Fruit fly (Drosophila melanogaster) whole organism, embryonic: ENCODE results near the gene HP5.

Source experiments
- Ada2b ChIP-seq: fragments of 200-800 bp; sonication (Bioruptor generic); IDR thresholded peaks from 2 replicates; pipeline ENCODE4 v1.3.6; 2022; ENCODE audit warnings: missing biosample characterization, missing genetic modification characterization
- Adf1 ChIP-seq: fragments of 200-800 bp; sonication (Bioruptor generic); IDR thresholded peaks from 2 replicates; pipeline ENCODE4 v1.3.6; 2022; ENCODE audit warnings: missing biosample characterization, missing genetic modification characterization
- Atf6 ChIP-seq: fragments of 200-800 bp; sonication (Bioruptor generic); IDR thresholded peaks from 2 replicates; pipeline ENCODE4 v1.3.6; 2022; ENCODE audit warnings: missing biosample characterization, missing genetic modification characterization
- CG10147 ChIP-seq: fragments of 200-800 bp; sonication (Bioruptor generic); optimal IDR thresholded peaks from 2 replicates; lab custom pipeline; 2019; ENCODE audit warnings: missing biosample characterization, mild to moderate bottlenecking, missing genetic modification characterization, moderate library complexity
- CG10274 ChIP-seq: fragments of 200-800 bp; sonication (Bioruptor generic); optimal IDR thresholded peaks from 3 replicates; lab custom pipeline; 2017; ENCODE audit warnings: missing biosample characterization, mild to moderate bottlenecking, missing genetic modification characterization
- CG12769 ChIP-seq: fragments of 200-800 bp; sonication (Bioruptor generic); optimal IDR thresholded peaks from 2 replicates; lab custom pipeline; 2019; ENCODE audit warnings: missing biosample characterization, mild to moderate bottlenecking, missing genetic modification characterization, moderate library complexity
- CG13296 ChIP-seq: fragments of 200-800 bp; sonication (Bioruptor generic); optimal IDR thresholded peaks from 3 replicates; lab custom pipeline; 2018; ENCODE audit warnings: missing biosample characterization, mild to moderate bottlenecking, missing genetic modification characterization
- CG14667 ChIP-seq: fragments of 200-800 bp; sonication (Bioruptor generic); IDR thresholded peaks from 2 replicates; pipeline ENCODE4 v1.3.6; 2022; ENCODE audit warnings: missing biosample characterization, missing genetic modification characterization
- CG15479 ChIP-seq: fragments of 200-800 bp; sonication (Bioruptor generic); optimal IDR thresholded peaks from 3 replicates; lab custom pipeline; 2019; ENCODE audit warnings: missing biosample characterization, mild to moderate bottlenecking, missing genetic modification characterization, moderate library complexity
- CG16863 ChIP-seq: fragments of 200-800 bp; sonication (Bioruptor generic); optimal IDR thresholded peaks from 3 replicates; lab custom pipeline; 2016; ENCODE audit warnings: missing biosample characterization, missing genetic modification characterization
- CG17186 ChIP-seq: fragments of 200-800 bp; sonication (Bioruptor generic); optimal IDR thresholded peaks from 3 replicates; lab custom pipeline; 2017; ENCODE audit warnings: missing biosample characterization, missing genetic modification reagents, missing genetic modification characterization
- CG18476 ChIP-seq: fragments of 200-800 bp; sonication (Bioruptor generic); optimal IDR thresholded peaks from 2 replicates; lab custom pipeline; 2016; ENCODE audit warnings: missing biosample characterization, mild to moderate bottlenecking, missing genetic modification characterization
- CG30020 ChIP-seq: fragments of 200-800 bp; optimal IDR thresholded peaks from 2 replicates; lab custom pipeline; 2019; ENCODE audit warnings: missing biosample characterization, mild to moderate bottlenecking, missing genetic modification characterization, moderate library complexity
- CG30431 ChIP-seq: fragments of 200-800 bp; sonication (Bioruptor generic); optimal IDR thresholded peaks from 2 replicates; lab custom pipeline; 2017; ENCODE audit warnings: missing biosample characterization, missing genetic modification characterization
- CG3163 ChIP-seq: fragments of 200-800 bp; sonication (Bioruptor generic); optimal IDR thresholded peaks from 3 replicates; lab custom pipeline; 2016; ENCODE audit warnings: missing biosample characterization, missing genetic modification characterization
- CG32532 ChIP-seq: fragments of 200-800 bp; sonication (Bioruptor generic); IDR thresholded peaks from 2 replicates; pipeline ENCODE4 v1.3.6; 2022; ENCODE audit warnings: missing biosample characterization, missing genetic modification characterization
- CG3407 ChIP-seq: fragments of 200-800 bp; sonication (Bioruptor generic); optimal IDR thresholded peaks from 2 replicates; lab custom pipeline; 2018; ENCODE audit warnings: missing biosample characterization, mild to moderate bottlenecking, missing genetic modification characterization
- CG43689 ChIP-seq: fragments of 200-800 bp; sonication (Bioruptor generic); IDR thresholded peaks from 2 replicates; pipeline ENCODE4 v1.3.6; 2022; ENCODE audit warnings: missing biosample characterization, missing genetic modification characterization
- CG6683 ChIP-seq: fragments of 200-800 bp; sonication (Bioruptor generic); optimal IDR thresholded peaks from 2 replicates; lab custom pipeline; 2017; ENCODE audit warnings: missing biosample characterization, mild to moderate bottlenecking, missing genetic modification characterization, missing genetic modification reagents
- CG7928 ChIP-seq: fragments of 200-800 bp; sonication (Bioruptor generic); optimal IDR thresholded peaks from 2 replicates; lab custom pipeline; 2017; ENCODE audit warnings: missing biosample characterization, mild to moderate bottlenecking, missing genetic modification characterization
- CG8944 ChIP-seq: fragments of 200-800 bp; sonication (Bioruptor generic); optimal IDR thresholded peaks from 3 replicates; lab custom pipeline; 2016; ENCODE audit warnings: missing biosample characterization, missing genetic modification characterization
- CG9215 ChIP-seq: fragments of 200-800 bp; sonication (Bioruptor generic); IDR thresholded peaks from 2 replicates; pipeline ENCODE4 v1.3.6; 2022; ENCODE audit warnings: missing biosample characterization, missing genetic modification characterization
- CrebB ChIP-seq: fragments of 200-800 bp; sonication (Bioruptor generic); optimal IDR thresholded peaks from 3 replicates; lab custom pipeline; 2018; ENCODE audit warnings: missing biosample characterization, mild to moderate bottlenecking, missing genetic modification characterization
- Dbx ChIP-seq: fragments of 200-800 bp; sonication (Bioruptor generic); IDR thresholded peaks from 3 replicates; pipeline ENCODE4 v1.3.6; 2022; ENCODE audit warnings: missing biosample characterization, missing genetic modification characterization
- Elba2 ChIP-seq: fragments of 200-800 bp; sonication (Bioruptor generic); optimal IDR thresholded peaks from 3 replicates; lab custom pipeline; 2016; ENCODE audit warnings: missing biosample characterization, missing genetic modification characterization
- Max ChIP-seq: fragments of 200-800 bp; sonication (Bioruptor generic); optimal IDR thresholded peaks from 2 replicates; lab custom pipeline; 2016; ENCODE audit warnings: missing biosample characterization, mild to moderate bottlenecking, missing genetic modification characterization
- Med ChIP-seq: fragments of 200-800 bp; sonication (Bioruptor generic); peaks from one replicate; lab custom pipeline; 2016; ENCODE audit warnings: missing biosample characterization, missing genetic modification characterization, mild to moderate bottlenecking, inconsistent platforms, moderate library complexity
- NFAT ChIP-seq: fragments of 200-800 bp; sonication (Bioruptor generic); IDR thresholded peaks from 2 replicates; pipeline ENCODE4 v1.3.6; 2022; ENCODE audit warnings: missing biosample characterization, missing genetic modification characterization
- Pdp1 ChIP-seq, 2 experiments: fragments of 200-800 bp; sonication (Bioruptor generic); optimal IDR thresholded peaks; 3 replicates each; lab custom pipeline; 2016; ENCODE audit warnings: missing biosample characterization in 2 of 2, missing genetic modification characterization in 2 of 2, mild to moderate bottlenecking in 1 of 2, moderate library complexity in 1 of 2
- Ssrp ChIP-seq: fragments of 200-800 bp; sonication (Bioruptor generic); optimal IDR thresholded peaks from 2 replicates; lab custom pipeline; 2018; ENCODE audit warnings: missing biosample characterization, mild to moderate bottlenecking, missing genetic modification characterization, moderate library complexity
- az2 ChIP-seq: fragments of 200-800 bp; sonication (Bioruptor generic); optimal IDR thresholded peaks from 3 replicates; lab custom pipeline; 2016; ENCODE audit warnings: missing biosample characterization, missing genetic modification characterization
- bbx ChIP-seq: fragments of 200-800 bp; sonication (Bioruptor generic); IDR thresholded peaks from 2 replicates; pipeline ENCODE4 v1.3.6; 2022; ENCODE audit warnings: missing biosample characterization, missing genetic modification characterization; ENCODE audit not compliant: partially characterized antibody
- chinmo ChIP-seq: fragments of 200-800 bp; sonication (Bioruptor generic); IDR thresholded peaks from 4 replicates; pipeline ENCODE4 v1.3.6; 2022; ENCODE audit warnings: missing biosample characterization, missing genetic modification characterization; ENCODE audit not compliant: partially characterized antibody
- crol ChIP-seq: fragments of 200-800 bp; sonication (Bioruptor generic); IDR thresholded peaks from 2 replicates; pipeline ENCODE4 v1.3.6; 2022; ENCODE audit warnings: missing biosample characterization, missing genetic modification characterization
- exex ChIP-seq: fragments of 200-800 bp; sonication (Bioruptor generic); optimal IDR thresholded peaks from 4 replicates; lab custom pipeline; 2018; ENCODE audit warnings: missing biosample characterization, mild to moderate bottlenecking, missing genetic modification characterization, moderate library complexity
- insv ChIP-seq, 2 experiments: fragments of 200-800 bp; sonication (Bioruptor generic); optimal IDR thresholded peaks; 3 replicates each; lab custom pipeline; 2016 to 2018; ENCODE audit warnings: missing biosample characterization in 2 of 2, missing genetic modification characterization in 2 of 2
- jumu ChIP-seq: fragments of 200-800 bp; sonication (Bioruptor generic); optimal IDR thresholded peaks from 3 replicates; lab custom pipeline; 2016; ENCODE audit warnings: missing biosample characterization, missing genetic modification characterization
- lab ChIP-seq: fragments of 200-800 bp; sonication (Bioruptor generic); optimal IDR thresholded peaks from 3 replicates; lab custom pipeline; 2017; ENCODE audit warnings: missing biosample characterization, missing genetic modification characterization, mild to moderate bottlenecking, moderate library complexity, missing genetic modification reagents
- lilli ChIP-seq: fragments of 200-800 bp; sonication (Bioruptor generic); optimal IDR thresholded peaks from 3 replicates; lab custom pipeline; 2016; ENCODE audit warnings: missing biosample characterization, missing genetic modification characterization
- mam ChIP-seq: fragments of 200-800 bp; sonication (Bioruptor generic); optimal IDR thresholded peaks from 3 replicates; lab custom pipeline; 2016; ENCODE audit warnings: missing biosample characterization, missing genetic modification characterization
- oc ChIP-seq: fragments of 200-800 bp; sonication (Bioruptor generic); optimal IDR thresholded peaks from 2 replicates; lab custom pipeline; 2018; ENCODE audit warnings: missing biosample characterization, mild to moderate bottlenecking, missing genetic modification characterization, moderate library complexity
- rib ChIP-seq: fragments of 200-800 bp; sonication (Bioruptor generic); IDR thresholded peaks from 2 replicates; pipeline ENCODE4 v1.3.6; 2022; ENCODE audit warnings: missing biosample characterization, missing genetic modification characterization
- scrt ChIP-seq: fragments of 200-800 bp; sonication (Bioruptor generic); optimal IDR thresholded peaks from 2 replicates; lab custom pipeline; 2018; ENCODE audit warnings: missing biosample characterization, mild to moderate bottlenecking, missing genetic modification characterization, moderate library complexity
- seq ChIP-seq: fragments of 200-800 bp; sonication (Bioruptor generic); IDR thresholded peaks from 2 replicates; pipeline ENCODE4 v1.3.6; 2022; ENCODE audit warnings: missing biosample characterization, missing genetic modification characterization
- ssp ChIP-seq: fragments of 200-800 bp; sonication (Bioruptor generic); IDR thresholded peaks from 2 replicates; pipeline ENCODE4 v1.3.6; 2022; ENCODE audit warnings: missing biosample characterization, missing genetic modification characterization
- sug ChIP-seq: fragments of 200-800 bp; optimal IDR thresholded peaks from 2 replicates; lab custom pipeline; 2019; ENCODE audit warnings: missing biosample characterization, mild to moderate bottlenecking, missing genetic modification characterization, moderate library complexity
- tx ChIP-seq: fragments of 200-800 bp; sonication (Bioruptor generic); optimal IDR thresholded peaks from 2 replicates; lab custom pipeline; 2016; ENCODE audit warnings: missing biosample characterization, missing genetic modification characterization

Gene HP5

DNA sequence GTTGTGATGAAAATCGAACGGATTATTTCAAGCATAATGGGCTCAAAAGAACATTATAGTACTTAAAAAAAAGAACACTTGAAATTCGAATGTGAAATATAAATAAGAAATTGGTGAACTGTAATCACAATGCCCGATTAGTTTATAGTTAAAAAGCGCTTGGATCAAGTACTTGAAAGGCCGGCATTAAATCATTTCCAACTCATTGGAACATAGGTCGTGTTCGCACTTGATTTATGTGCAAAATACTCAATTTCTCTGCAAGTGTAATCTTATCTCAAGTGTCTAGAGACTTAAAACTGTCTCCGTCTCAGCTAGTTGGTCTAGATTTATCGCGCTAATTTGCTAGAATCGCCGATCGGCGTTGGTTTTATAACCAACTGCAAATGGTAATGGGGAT, 30.1 kb upstream of the HP5 start:
- TF ChIP-seq az2 (GFP tag; lab: Kevin White, UChicago) (no peak), exex (tag; lab: Kevin White, UChicago) (peak; percentile 89), CG3407 (GFP tag; lab: Kevin White, UChicago) (no peak), Elba2 (GFP tag; lab: Kevin White, UChicago) (no peak), Atf6 (GFP tag; lab: Robert Waterston, UW) (no peak)

DNA sequence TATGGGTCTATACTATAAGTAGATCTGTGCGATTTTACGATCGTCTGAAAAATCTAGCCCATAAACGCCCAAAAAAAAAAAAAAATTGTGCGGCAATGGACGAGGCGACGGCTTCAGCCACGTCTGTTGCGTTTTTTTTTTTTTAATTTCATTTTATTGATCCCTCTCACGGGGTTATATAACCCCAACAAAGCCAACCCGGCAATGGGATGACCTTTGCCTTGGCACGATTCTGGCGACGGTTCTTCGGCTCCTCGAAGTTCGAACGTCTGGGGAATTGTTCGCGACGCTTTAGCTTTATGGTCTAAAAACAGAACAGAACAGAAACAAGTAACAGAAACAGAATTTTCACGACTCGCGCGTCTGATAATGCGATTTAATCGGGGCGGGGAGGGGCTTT, 29.2 kb upstream of the HP5 start:
- TF ChIP-seq crol (0 out of 2 replicates have a peak, but pooled peaks have one; percentile 34), Adf1 (no peak), Dbx (GFP tag; lab: Robert Waterston, UW) (0 out of 3 replicates have a peak, but pooled peaks have one; percentile 12), sug (peak; percentile 13), CG12769 (tag; lab: Kevin White, UChicago) (peak; percentile 14), Med (GFP tag; lab: Kevin White, UChicago) (peak; percentile 54), CG14667 (GFP tag; lab: Robert Waterston, UW) (no peak), CG30431 (GFP tag; lab: Kevin White, UChicago) (no peak), Pdp1 (GFP tag; optimal IDR thresholded peaks at IDR 0.05; lab: Kevin White, UChicago) (peak in 1 of 2 experiments; percentile 83), CG7928 (no peak), chinmo (GFP tag; lab: Robert Waterston, UW) (0 out of 4 replicates have a peak, but pooled peaks have one; percentile 43), scrt (no peak)

DNA sequence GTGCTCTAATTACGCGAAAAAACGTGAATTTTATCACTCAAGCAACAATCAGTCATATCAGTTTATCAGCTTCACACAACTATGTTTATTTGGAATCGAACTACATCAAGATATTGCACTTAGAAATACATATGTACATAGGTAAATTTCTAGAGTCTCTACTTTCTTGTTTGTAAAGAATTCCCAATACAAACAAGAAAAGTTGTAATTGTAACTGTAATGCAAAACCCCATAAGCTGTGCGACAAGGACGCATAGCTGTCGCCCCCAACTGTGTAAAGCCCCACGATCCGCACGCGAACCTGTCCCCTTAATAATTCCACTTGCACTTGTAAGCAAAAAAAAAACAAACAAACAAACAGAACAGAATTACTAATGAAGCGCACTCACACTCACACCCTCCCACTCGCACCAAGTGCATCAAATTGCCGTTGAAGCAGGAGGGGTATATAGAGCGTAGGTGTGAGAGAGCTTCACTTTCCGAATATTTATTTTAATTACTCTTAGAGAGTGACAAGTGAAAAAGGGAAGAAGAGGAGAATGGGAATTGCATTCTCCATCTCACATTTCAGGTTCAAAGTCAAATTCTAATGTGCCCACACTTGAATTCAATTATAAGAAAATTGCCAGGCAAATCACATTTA, 28.5 kb upstream of the HP5 start:
- TF ChIP-seq CG18476 (no peak), rib (GFP tag; lab: Robert Waterston, UW) (no peak), CG16863 (GFP tag; lab: Kevin White, UChicago) (no peak), CG17186 (GFP tag; lab: Kevin White, UChicago) (no peak), insv (GFP tag; optimal IDR thresholded peaks at IDR 0.05; lab: Kevin White, UChicago) (no peak), lab (GFP tag; lab: Kevin White, UChicago) (no peak), CG8944 (GFP tag; lab: Kevin White, UChicago) (no peak), CG32532 (no peak), Ada2b (GFP tag; lab: Robert Waterston, UW) (no peak), Ssrp (tag; lab: Kevin White, UChicago) (no peak), tx (GFP tag; lab: Kevin White, UChicago) (no peak), CG10274 (GFP tag; lab: Kevin White, UChicago) (no peak), CG9215 (no peak), az2 (GFP tag; lab: Kevin White, UChicago) (no peak), CG13296 (GFP tag; lab: Kevin White, UChicago) (no peak)
- TF ChIP-seq, all 482 proteins: peak for 0

DNA sequence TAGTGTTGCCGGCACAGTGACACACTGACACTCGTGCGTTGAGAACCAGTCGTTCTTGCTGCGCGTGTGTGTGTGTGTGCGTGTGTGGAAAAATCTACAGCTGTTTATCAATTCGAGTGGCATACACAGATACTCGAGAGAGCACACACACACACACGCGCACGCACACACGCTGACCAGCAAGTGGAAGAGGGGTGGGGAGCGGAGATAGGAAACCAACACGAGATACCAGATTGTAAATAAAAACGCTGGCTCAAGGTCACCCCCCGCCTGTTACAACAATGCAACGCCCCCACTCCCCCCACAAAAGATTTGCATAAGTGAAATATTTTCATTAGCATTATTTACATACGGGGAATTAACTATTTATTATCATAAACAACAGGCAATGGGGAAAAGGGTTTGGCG, 27.3 kb upstream of the HP5 start:
- TF ChIP-seq ssp (GFP tag; lab: Robert Waterston, UW) (no peak), mam (GFP tag; lab: Kevin White, UChicago) (no peak), CG15479 (GFP tag; lab: Kevin White, UChicago) (no peak), CrebB (tag; lab: Kevin White, UChicago) (no peak), seq (GFP tag; lab: Robert Waterston, UW) (no peak), CG30020 (tag; lab: Kevin White, UChicago) (no peak), lilli (GFP tag; lab: Kevin White, UChicago) (no peak), jumu (no peak), bbx (GFP tag; lab: Robert Waterston, UW) (no peak), Max (GFP tag; lab: Kevin White, UChicago) (no peak), CG6683 (GFP tag; lab: Kevin White, UChicago) (peak; percentile 33), CG3163 (GFP tag; lab: Kevin White, UChicago) (no peak), CG43689 (GFP tag; lab: Robert Waterston, UW) (no peak), NFAT (GFP tag; lab: Robert Waterston, UW) (peak; percentile 54; the same call in 1 of the 2 replicates), oc (tag; lab: Kevin White, UChicago) (peak; percentile 18), CG10147 (GFP tag; lab: Kevin White, UChicago) (peak; percentile 29)
